Worm (Caenorhabditis elegans) whole organism, early embryonic: ENCODE results near the gene C09H10.9.

Source experiments
- ama-1 ChIP-seq: fragments of 150-350 bp; optimal IDR thresholded peaks from 2 replicates; lab custom pipeline; 2014
- ceh-36 ChIP-seq: sonication (generic microtip); optimal IDR thresholded peaks from 2 replicates; lab custom pipeline; 2016; ENCODE audit warnings: missing genetic modification characterization, inconsistent platforms, missing compliant biosample characterization
- ets-7 ChIP-seq: sonication (generic microtip); optimal IDR thresholded peaks from 2 replicates; lab custom pipeline; 2016; ENCODE audit warnings: missing genotype, missing genetic modification characterization, missing compliant biosample characterization
- hmg-4 ChIP-seq: fragments of 200-800 bp; sonication (Bioruptor generic); optimal IDR thresholded peaks from 2 replicates; lab custom pipeline; 2018; ENCODE audit warnings: mild to moderate bottlenecking, missing genetic modification characterization, missing compliant biosample characterization
- hnd-1 ChIP-seq: sonication (generic microtip); optimal IDR thresholded peaks from 2 replicates; lab custom pipeline; 2016; ENCODE audit warnings: missing genetic modification characterization, missing compliant biosample characterization
- tbx-11 ChIP-seq: fragments of 200-800 bp; sonication (Bioruptor generic); IDR thresholded peaks from 2 replicates; pipeline ENCODE4 v1.3.6; 2022; ENCODE audit warnings: missing genetic modification characterization, missing compliant biosample characterization

ce11 chrII:11110419-11110818, 6.2 kb downstream of the C09H10.9 start:
- TF ChIP-seq ets-7 (tag; lab: Kevin White, UChicago) (no peak), hnd-1 (tag; lab: Kevin White, UChicago) (no peak), ama-1 (lab: Kevin White, UChicago) (no peak), tbx-11 (GFP tag; lab: Robert Waterston, UW) (no peak), hmg-4 (GFP tag; lab: Kevin White, UChicago) (no peak), ceh-36 (tag; lab: Kevin White, UChicago) (no peak)
